Fruit fly (Drosophila melanogaster) S2 (cell line): Measurements from ENCODE around the gene CG34176.

Source experiments
- CG8478 ChIP-seq: fragments of >200 bp; optimal IDR thresholded peaks from 2 replicates; lab custom pipeline; 2018
- CTCF ChIP-seq, 2 experiments: fragments of >200 bp; optimal IDR thresholded peaks; 2 replicates each; lab custom pipeline; 2018

CG34176 gene

DNA sequence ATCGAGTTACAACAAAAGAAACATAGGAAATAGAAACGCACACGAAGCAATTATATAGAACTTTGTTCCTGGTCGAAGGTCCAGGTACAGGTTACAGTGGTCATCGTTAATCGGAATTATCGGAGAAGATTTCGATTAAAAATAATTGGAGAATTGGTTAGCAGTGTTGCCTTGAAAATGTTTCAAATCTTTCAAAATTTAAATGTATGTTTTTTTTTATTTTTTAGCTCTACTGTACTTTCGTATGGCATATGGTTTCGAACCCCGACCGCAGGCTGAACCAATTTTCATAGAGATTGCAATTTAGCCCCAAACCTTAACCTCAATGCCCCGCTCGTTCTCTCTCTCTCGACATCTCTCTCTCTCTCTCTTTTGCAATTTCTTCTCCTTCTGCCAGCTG is 24.1 kb downstream of the CG34176 start:
- TF ChIP-seq CTCF (optimal IDR thresholded peaks at IDR 0.05; lab: Kevin White, UChicago), result no peak
- TF ChIP-seq CG8478 (lab: Kevin White, UChicago), result no peak

DNA sequence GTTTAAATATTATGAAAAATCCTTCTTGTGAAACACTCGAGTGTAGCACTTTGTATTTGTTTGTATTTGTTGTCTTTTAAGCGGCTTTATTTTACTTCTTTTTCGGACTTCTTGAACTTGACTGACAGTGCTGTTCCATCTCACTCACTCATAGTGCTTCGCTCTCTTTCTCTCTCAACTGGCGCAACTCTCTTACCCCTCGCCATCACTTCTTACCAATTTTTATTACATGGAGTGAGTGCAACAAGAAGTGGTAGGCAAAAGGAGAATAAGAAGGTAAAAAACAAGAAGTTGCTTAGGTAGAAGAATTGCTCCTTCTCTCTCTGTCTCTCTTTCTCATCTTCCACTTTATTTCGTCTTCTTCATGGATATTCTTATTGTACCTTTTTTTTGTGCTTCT is 24.8 kb downstream of the CG34176 start:
- TF ChIP-seq CTCF (optimal IDR thresholded peaks at IDR 0.05; lab: Kevin White, UChicago) (no peak), CG8478 (lab: Kevin White, UChicago) (no peak)

DNA sequence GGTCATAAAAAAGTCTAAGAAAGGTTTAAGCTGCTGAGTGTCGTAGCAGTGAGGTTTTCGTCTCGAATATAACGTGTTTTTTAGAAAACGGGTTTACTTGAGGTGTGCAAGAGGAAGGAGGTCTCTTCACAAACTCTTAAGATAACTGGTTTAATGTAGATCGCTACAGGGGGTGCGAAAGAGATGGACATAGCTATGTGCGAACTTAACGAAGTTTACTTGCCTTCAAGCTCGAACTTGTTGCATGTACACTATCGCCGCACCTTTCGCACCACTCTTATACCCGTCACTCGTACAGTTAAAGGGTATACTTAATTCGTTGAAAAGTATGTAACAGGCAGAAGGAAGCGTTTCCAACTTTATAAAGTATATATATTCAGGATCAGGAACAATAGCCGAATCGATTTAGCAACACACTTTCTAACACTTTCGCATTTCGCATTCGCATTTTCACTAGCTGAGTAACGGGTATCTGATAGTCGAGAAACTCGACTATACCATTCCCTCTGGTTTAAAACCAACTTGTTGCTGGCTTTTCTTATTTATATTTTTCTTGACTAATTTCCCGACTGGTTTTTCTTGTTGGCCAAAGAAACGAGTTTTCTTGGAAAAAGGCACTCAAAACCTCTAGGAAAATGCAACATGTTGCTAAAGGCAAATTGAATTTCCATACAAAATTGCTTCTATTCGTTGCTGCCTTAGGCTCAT is 26.5 kb downstream of the CG34176 start:
- peak in 1 of 2 experiments; percentile 26 for TF ChIP-seq CTCF (optimal IDR thresholded peaks at IDR 0.05; lab: Kevin White, UChicago)
- no peak for TF ChIP-seq CG8478 (lab: Kevin White, UChicago)

DNA sequence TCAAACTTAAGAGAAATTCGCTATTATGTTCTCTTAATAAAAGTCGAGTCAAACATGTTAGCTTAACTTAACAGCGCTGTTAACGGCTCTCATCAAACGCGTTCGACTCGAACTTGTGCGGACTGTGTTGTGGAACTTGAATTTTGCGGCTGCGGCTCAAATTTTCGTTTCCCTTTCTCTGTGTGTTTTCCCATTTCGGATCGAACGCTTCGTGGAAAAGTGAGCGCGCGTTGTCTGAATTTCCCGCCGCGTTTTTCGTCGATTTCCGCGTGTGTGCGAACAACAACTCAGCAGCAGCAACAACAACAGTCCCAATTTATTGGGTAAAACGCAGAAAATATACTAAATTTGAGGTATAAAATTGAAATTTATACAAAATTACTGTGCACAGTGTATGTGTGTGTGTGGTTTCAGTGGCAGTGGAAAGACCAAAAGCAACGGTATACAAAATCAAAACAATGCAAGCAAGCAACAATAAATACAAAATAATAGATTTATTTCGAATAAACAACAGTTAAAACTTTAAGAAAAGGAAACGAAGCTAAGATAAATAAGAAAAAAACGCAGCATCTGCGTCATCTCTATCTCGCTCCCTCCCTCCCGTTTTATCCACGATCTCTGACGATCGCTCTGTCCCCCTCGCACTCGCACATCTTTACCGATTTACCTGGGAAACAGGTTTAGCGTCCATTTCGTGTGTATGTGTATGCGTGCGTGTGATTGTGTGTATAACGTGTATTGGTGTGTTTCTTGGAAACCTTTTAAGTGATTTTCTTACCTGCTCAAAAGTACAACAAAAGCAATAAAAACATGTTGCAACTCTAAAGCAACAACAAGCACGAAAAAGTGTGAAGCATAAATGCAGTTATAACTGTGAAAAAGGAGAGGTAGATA is 27.6 kb downstream of the CG34176 start, which contains the start of gene ed:
Gene ed (plus strand): TSS at position 175 of the 894 bp plus-strand sequence.
- no peak for TF ChIP-seq CG8478 (lab: Kevin White, UChicago)
- TF ChIP-seq CTCF (optimal IDR thresholded peaks at IDR 0.05; lab: Kevin White, UChicago), result no peak

DNA sequence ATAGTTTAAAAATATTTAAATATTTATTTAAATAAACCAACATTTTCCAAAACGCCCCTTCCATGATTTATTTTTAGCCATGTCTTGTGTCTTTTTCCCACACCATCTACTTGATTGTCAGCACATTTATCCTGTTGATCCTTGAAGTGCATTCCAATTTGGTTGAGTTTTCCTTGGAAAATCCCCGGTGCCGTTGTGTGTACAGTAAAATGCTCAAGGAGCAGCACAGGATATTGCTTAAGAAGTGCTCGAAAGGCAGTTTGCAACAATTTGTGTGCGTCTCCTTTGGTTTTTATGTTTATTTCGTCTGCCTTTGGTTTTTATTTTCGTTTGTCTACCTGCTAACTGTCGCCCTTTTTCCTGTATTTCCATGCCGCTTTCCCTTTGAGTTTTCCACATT is 30.4 kb downstream of the CG34176 start:
- TF ChIP-seq CG8478 (lab: Kevin White, UChicago) (no peak), CTCF (optimal IDR thresholded peaks at IDR 0.05; lab: Kevin White, UChicago) (no peak)

DNA sequence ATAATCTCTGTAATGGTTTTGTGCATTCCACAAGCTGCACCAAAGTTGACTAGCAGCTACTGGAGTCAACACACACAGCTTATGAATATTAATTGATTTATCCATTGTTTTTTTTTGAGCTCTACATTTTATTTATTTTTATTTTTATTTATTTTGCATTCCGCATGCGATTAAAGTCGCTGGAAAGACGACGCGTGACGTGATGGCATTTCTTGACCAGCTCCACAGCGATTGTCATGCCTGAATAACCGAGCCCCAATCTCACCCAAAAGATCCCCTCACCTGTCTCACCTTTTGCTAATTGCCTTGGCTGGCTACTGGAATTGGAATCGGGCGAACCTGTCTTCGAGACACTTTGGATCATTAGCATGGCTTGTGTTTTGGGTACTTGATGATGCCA is 32.4 kb downstream of the CG34176 start:
- TF ChIP-seq CTCF (optimal IDR thresholded peaks at IDR 0.05; lab: Kevin White, UChicago) (no peak), CG8478 (lab: Kevin White, UChicago) (no peak)

DNA sequence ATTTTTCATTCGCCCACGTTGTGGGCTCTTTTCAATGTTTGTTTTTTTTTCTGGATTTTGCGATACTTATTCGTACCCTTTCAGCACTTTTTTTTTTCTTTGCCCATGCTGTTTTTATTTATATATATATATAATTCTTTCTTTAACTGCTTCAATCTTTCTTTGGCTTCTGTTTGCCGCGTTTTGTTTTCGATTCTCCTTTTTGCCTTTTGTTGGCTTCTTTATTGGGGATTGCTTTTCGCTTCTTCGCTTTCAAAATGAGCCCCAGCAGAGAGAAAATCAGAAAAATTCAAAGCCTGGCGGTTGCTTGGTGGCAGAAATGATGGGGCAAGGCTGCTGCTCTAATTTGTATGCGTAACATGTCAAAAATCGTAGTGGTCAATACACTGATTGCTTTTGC is 33.1 kb downstream of the CG34176 start:
- TF ChIP-seq CTCF (optimal IDR thresholded peaks at IDR 0.05; lab: Kevin White, UChicago), result no peak
- TF ChIP-seq CG8478 (lab: Kevin White, UChicago), result no peak

DNA sequence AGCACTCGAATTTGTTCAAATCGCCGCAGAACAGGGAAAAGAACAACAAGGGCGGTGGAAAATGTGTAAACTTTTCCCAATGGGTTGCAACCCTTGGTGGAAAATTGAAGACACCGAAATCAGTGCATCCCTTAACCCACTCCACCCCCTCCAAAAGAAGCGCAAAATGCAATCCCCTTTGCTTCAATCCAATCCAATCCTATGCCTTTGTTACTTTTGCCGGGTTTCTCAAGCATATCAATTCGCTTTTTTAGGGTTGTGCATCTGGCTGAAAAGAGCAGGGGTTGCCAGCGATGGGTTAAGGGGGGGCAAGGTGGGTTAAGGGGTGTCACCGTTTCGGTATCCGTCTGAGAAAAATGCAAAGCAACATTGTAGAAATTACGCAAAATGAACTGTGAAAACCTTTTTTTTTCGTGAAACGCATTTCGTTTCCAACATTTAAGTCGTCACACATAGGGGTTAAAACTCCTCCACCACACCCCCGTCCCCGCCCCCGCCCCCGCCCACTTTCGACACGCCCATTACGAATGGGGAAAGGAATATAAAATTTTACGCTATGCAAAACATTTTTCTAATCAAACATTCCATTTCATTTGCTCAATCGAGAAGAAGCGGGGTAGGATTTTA is 34.3 kb downstream of the CG34176 start:
- TF ChIP-seq CG8478 (lab: Kevin White, UChicago) (no peak), CTCF (optimal IDR thresholded peaks at IDR 0.05; lab: Kevin White, UChicago) (no peak)

DNA sequence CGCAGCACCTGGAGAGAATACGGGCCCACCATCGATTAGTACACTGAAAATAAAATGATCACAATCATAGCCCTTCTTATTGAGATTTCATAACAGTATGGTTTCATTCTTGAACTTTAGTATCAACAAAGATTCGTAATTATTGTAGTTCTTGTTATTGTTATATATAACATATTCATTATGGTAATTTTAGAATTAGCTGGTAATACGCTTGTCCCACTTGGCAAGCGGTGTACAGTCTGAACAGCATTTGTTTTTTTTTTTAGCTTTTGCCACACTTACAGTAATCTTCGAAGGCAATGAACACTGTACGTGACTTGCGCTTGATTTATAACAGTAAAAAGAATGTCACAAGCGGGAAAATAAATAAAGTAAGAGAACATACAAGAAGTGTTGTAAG is 39.2 kb downstream of the CG34176 start:
- no peak for TF ChIP-seq CG8478 (lab: Kevin White, UChicago)
- no peak for TF ChIP-seq CTCF (optimal IDR thresholded peaks at IDR 0.05; lab: Kevin White, UChicago)

DNA sequence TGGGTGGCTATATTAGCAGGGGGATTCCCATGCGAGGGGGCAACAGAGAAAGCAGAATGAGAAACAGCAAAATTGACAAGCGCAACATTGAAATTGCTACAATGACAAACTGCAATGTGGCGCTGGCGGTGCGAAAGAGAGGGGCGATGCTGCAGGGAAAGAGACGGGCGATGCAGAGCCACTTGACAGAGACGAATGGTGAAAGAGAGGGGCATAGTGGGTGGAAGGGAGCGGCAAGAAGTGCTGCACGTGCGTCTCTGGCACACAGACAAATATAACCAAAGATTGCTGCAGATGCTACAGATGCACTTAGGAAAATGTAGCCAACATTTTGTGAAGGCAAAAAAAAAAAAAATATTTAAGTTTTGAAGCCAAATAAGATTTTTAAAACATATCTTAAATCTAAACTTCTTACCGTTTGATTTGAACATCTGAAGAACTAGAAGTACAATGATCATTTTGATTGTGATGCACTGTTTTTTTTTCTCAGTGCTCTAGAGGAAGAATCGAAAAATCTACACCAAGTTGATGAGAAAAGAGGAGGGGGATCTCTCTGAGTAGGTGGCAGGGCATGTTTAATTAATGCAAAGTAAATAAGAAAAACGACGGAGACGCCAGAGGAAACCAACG is 41.4 kb downstream of the CG34176 start:
- TF ChIP-seq CG8478 (lab: Kevin White, UChicago) (no peak), CTCF (optimal IDR thresholded peaks at IDR 0.05; lab: Kevin White, UChicago) (no peak)

DNA sequence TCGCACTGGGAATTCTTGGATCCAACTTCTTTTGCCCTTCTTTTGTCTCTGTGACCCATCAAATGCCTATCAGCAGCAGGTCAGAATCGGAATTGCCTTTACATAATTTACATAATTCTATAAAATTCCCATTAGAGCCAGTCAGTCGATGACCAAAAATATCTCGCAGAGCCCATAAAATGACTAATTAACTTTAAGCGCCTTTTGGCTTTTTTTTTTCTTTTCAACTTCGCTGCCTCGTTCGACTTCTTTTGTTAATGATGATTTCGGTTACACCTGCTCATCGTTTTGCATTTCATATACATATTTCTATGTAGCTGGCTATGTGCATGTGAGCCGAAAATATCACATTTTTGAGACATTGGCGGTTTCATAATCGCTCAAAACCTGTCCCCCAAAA is 47.9 kb downstream of the CG34176 start:
- no peak for TF ChIP-seq CTCF (optimal IDR thresholded peaks at IDR 0.05; lab: Kevin White, UChicago)

DNA sequence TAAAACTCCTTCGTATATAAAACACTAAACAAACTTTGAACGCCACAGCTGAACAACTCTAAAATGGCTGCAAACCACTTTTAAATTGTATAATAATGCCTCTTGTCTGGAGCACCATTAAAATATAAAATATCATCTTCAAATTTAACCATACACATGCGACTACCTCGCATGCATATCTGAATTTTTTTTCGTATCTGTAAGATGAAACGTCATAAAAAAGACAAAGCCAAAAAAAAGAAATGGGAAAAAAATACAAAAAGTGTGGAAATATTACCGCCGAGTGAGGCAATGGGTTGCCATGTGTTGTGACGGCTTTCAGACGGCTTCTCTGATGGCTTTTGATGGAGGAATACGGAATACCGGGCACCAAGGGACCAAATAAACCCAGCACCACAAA is 48.5 kb downstream of the CG34176 start:
- TF ChIP-seq CTCF (optimal IDR thresholded peaks at IDR 0.05; lab: Kevin White, UChicago) (no peak), CG8478 (lab: Kevin White, UChicago) (no peak)

DNA sequence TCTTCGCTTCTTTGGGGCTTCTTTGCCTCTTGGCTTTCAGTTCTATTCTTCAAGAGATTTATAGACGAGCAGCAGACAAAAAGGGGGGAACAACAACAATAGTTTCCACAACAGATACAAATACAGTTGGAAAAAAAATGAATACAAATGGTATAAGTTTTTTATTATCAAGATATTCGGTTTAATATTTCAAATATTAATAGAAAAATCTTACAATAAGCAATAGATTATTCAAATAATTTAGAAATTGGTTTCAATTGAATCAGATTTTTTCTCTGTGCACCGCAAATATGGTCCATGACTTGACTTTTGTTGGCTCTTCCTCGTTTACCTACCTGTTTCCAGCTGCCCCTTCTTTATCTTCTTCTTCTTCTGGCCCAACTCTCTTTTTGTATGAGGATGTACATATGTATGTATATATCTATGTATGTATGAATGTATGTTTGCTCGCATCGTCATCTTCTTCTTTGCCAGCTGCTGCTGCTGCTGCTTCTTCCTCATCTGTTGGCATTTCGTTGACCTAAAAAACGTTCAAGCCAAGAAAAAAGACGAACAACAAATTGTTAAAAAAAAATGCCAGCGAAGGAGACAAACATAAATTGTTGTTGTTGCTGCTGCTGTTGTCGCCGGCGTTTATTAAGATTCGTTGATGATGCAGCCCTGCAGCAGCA is 49.7 kb downstream of the CG34176 start:
- TF ChIP-seq CTCF (optimal IDR thresholded peaks at IDR 0.05; lab: Kevin White, UChicago) (no peak), CG8478 (lab: Kevin White, UChicago) (no peak)
